Fruit fly (Drosophila melanogaster) whole organism, embryonic: ENCODE data around the gene RhoGEF4.
A peak's percentile ranks its signal among the peaks of the same experiment; 100 is the strongest.

ENCODE experiments used
- BEAF-32 ChIP-seq: fragments of 200-800 bp; sonication (Bioruptor generic); optimal IDR thresholded peaks from 3 replicates; lab custom pipeline; 2017; ENCODE audit warnings: missing biosample characterization, missing genetic modification characterization, mild to moderate bottlenecking, moderate library complexity, missing genetic modification reagents
- Bgb ChIP-seq: fragments of 200-800 bp; sonication (Bioruptor generic); IDR thresholded peaks from 2 replicates; pipeline ENCODE4 v1.3.6; 2022; ENCODE audit warnings: missing biosample characterization, missing genetic modification characterization; ENCODE audit not compliant: partially characterized antibody
- BtbVII ChIP-seq: fragments of 200-800 bp; sonication (Bioruptor generic); optimal IDR thresholded peaks from 3 replicates; lab custom pipeline; 2017; ENCODE audit warnings: missing biosample characterization, mild to moderate bottlenecking, missing genetic modification characterization
- CG10267 ChIP-seq: fragments of 200-800 bp; sonication (Bioruptor generic); optimal IDR thresholded peaks from 2 replicates; lab custom pipeline; 2018; ENCODE audit warnings: missing biosample characterization, mild to moderate bottlenecking, missing genetic modification characterization, moderate library complexity
- CG10543 ChIP-seq: fragments of 200-800 bp; sonication (Bioruptor generic); optimal IDR thresholded peaks from 3 replicates; lab custom pipeline; 2017; ENCODE audit warnings: missing biosample characterization, mild to moderate bottlenecking, missing genetic modification characterization, moderate library complexity
- CG11560 ChIP-seq: fragments of 200-800 bp; sonication (Bioruptor generic); IDR thresholded peaks from 3 replicates; pipeline ENCODE4 v1.3.6; 2022; ENCODE audit warnings: missing biosample characterization, missing genetic modification characterization
- CG11695 ChIP-seq: fragments of 200-800 bp; sonication (Bioruptor generic); IDR thresholded peaks from 3 replicates; pipeline ENCODE4 v1.3.6; 2022; ENCODE audit warnings: missing biosample characterization, missing genetic modification characterization
- CG12299 ChIP-seq: fragments of 200-800 bp; sonication (Bioruptor generic); optimal IDR thresholded peaks from 2 replicates; lab custom pipeline; 2018; ENCODE audit warnings: missing biosample characterization, mild to moderate bottlenecking, missing genetic modification characterization
- CG12659 ChIP-seq: fragments of 200-800 bp; sonication (Bioruptor generic); optimal IDR thresholded peaks from 3 replicates; lab custom pipeline; 2017; ENCODE audit warnings: mild to moderate bottlenecking, missing biosample characterization, missing genetic modification reagents, missing genetic modification characterization
- CG16813 ChIP-seq: fragments of 200-800 bp; sonication (Bioruptor generic); IDR thresholded peaks from 3 replicates; pipeline ENCODE4 v1.3.6; 2022; ENCODE audit warnings: missing biosample characterization, missing genetic modification characterization; ENCODE audit not compliant: partially characterized antibody
- CG18476 ChIP-seq: fragments of 200-800 bp; sonication (Bioruptor generic); optimal IDR thresholded peaks from 2 replicates; lab custom pipeline; 2016; ENCODE audit warnings: missing biosample characterization, mild to moderate bottlenecking, missing genetic modification characterization
- CG18599 ChIP-seq: fragments of 200-800 bp; sonication (Bioruptor generic); optimal IDR thresholded peaks from 3 replicates; lab custom pipeline; 2017; ENCODE audit warnings: missing biosample characterization, missing genetic modification characterization, mild to moderate bottlenecking, moderate library complexity, missing genetic modification reagents
- CG18764 ChIP-seq: fragments of 200-800 bp; sonication (Bioruptor generic); optimal IDR thresholded peaks from 3 replicates; lab custom pipeline; 2016; ENCODE audit warnings: missing biosample characterization, missing genetic modification characterization
- CG34224 ChIP-seq: fragments of 200-800 bp; sonication (Bioruptor generic); IDR thresholded peaks from 3 replicates; pipeline ENCODE4 v1.3.6; 2022; ENCODE audit warnings: missing biosample characterization, missing genetic modification characterization; ENCODE audit not compliant: partially characterized antibody
- CG4404 ChIP-seq: fragments of 200-800 bp; sonication (Bioruptor generic); IDR thresholded peaks from 2 replicates; pipeline ENCODE4 v1.3.6; 2022; ENCODE audit warnings: missing biosample characterization, missing genetic modification characterization
- CG4617 ChIP-seq: fragments of 200-800 bp; sonication (Bioruptor generic); optimal IDR thresholded peaks from 3 replicates; lab custom pipeline; 2016; ENCODE audit warnings: missing biosample characterization, missing genetic modification characterization, borderline replicate concordance
- CG6765 ChIP-seq: fragments of 200-800 bp; sonication (Bioruptor generic); optimal IDR thresholded peaks from 3 replicates; lab custom pipeline; 2017; ENCODE audit warnings: missing biosample characterization, mild to moderate bottlenecking, missing genetic modification characterization
- CG6813 ChIP-seq: fragments of 200-800 bp; sonication (Bioruptor generic); optimal IDR thresholded peaks from 2 replicates; lab custom pipeline; 2017; ENCODE audit warnings: missing biosample characterization, missing genetic modification characterization, mild to moderate bottlenecking, moderate library complexity, missing genetic modification reagents
- CG7556 ChIP-seq: fragments of 200-800 bp; sonication (Bioruptor generic); optimal IDR thresholded peaks from 2 replicates; lab custom pipeline; 2017; ENCODE audit warnings: missing biosample characterization, mild to moderate bottlenecking, missing genetic modification characterization
- CG7928 ChIP-seq: fragments of 200-800 bp; sonication (Bioruptor generic); optimal IDR thresholded peaks from 2 replicates; lab custom pipeline; 2017; ENCODE audit warnings: missing biosample characterization, mild to moderate bottlenecking, missing genetic modification characterization
- CG8359 ChIP-seq: fragments of 200-800 bp; sonication (Bioruptor generic); optimal IDR thresholded peaks from 2 replicates; lab custom pipeline; 2017; ENCODE audit warnings: missing biosample characterization, mild to moderate bottlenecking, missing genetic modification characterization, borderline replicate concordance
- CG8924 ChIP-seq: fragments of 200-800 bp; optimal IDR thresholded peaks from 3 replicates; lab custom pipeline; 2019; ENCODE audit warnings: missing biosample characterization, mild to moderate bottlenecking, missing genetic modification characterization, moderate library complexity
- HLH4C ChIP-seq: fragments of 200-800 bp; sonication (Bioruptor generic); IDR thresholded peaks from 3 replicates; pipeline ENCODE4 v1.3.6; 2022; ENCODE audit warnings: missing biosample characterization, missing genetic modification characterization; ENCODE audit not compliant: partially characterized antibody
- Lhr ChIP-seq: fragments of 200-800 bp; sonication (Bioruptor generic); optimal IDR thresholded peaks from 3 replicates; lab custom pipeline; 2017; ENCODE audit warnings: mild to moderate bottlenecking, missing biosample characterization, missing genetic modification reagents, missing genetic modification characterization
- MESR4 ChIP-seq: fragments of 200-800 bp; sonication (Bioruptor generic); optimal IDR thresholded peaks from 2 replicates; lab custom pipeline; 2018; ENCODE audit warnings: missing biosample characterization, mild to moderate bottlenecking, missing genetic modification characterization, moderate library complexity
- Mes4 ChIP-seq: fragments of 200-800 bp; sonication (Bioruptor generic); optimal IDR thresholded peaks from 2 replicates; lab custom pipeline; 2016; ENCODE audit warnings: missing biosample characterization, missing genetic modification characterization
- Myb ChIP-seq: fragments of 200-800 bp; sonication (Bioruptor generic); optimal IDR thresholded peaks from 2 replicates; lab custom pipeline; 2016; ENCODE audit warnings: missing biosample characterization, missing genetic modification characterization
- NfI ChIP-seq: fragments of 200-800 bp; sonication (Bioruptor generic); optimal IDR thresholded peaks from 3 replicates; lab custom pipeline; 2018; ENCODE audit warnings: missing biosample characterization, mild to moderate bottlenecking, missing genetic modification characterization, moderate library complexity
- Six4 ChIP-seq: fragments of 200-800 bp; sonication (Bioruptor generic); optimal IDR thresholded peaks from 2 replicates; lab custom pipeline; 2016; ENCODE audit warnings: missing biosample characterization, missing genetic modification characterization
- Sry-δ ChIP-seq: fragments of 200-800 bp; sonication (Bioruptor generic); optimal IDR thresholded peaks from 2 replicates; lab custom pipeline; 2016; ENCODE audit warnings: missing biosample characterization, missing genetic modification characterization
- Xrp1 ChIP-seq: fragments of 200-800 bp; sonication (Bioruptor generic); IDR thresholded peaks from 2 replicates; pipeline ENCODE4 v1.3.6; 2022; ENCODE audit warnings: missing biosample characterization, missing genetic modification characterization
- ara ChIP-seq: fragments of 200-800 bp; sonication (Bioruptor generic); IDR thresholded peaks from 2 replicates; pipeline ENCODE4 v1.3.6; 2022; ENCODE audit warnings: missing biosample characterization, missing genetic modification characterization
- crc ChIP-seq: fragments of 200-800 bp; sonication (Bioruptor generic); optimal IDR thresholded peaks from 2 replicates; lab custom pipeline; 2016; ENCODE audit warnings: missing biosample characterization, missing genetic modification characterization
- en ChIP-seq: fragments of 200-800 bp; sonication (Bioruptor generic); optimal IDR thresholded peaks from 2 replicates; lab custom pipeline; 2016; ENCODE audit warnings: missing biosample characterization, missing genetic modification characterization
- eve ChIP-seq, 2 experiments: fragments of >200 bp; optimal IDR thresholded peaks; 2 replicates each; lab custom pipeline; 2017; ENCODE audit warnings: missing biosample characterization in 2 of 2, missing genetic modification characterization in 2 of 2
- gro ChIP-seq: fragments of 200-800 bp; sonication (Bioruptor generic); optimal IDR thresholded peaks from 2 replicates; lab custom pipeline; 2016; ENCODE audit warnings: missing biosample characterization, missing genetic modification characterization
- kay ChIP-seq: fragments of 200-800 bp; sonication (Bioruptor generic); optimal IDR thresholded peaks from 2 replicates; lab custom pipeline; 2016; ENCODE audit warnings: missing biosample characterization, missing genetic modification characterization
- onecut ChIP-seq: fragments of 200-800 bp; sonication (Bioruptor generic); IDR thresholded peaks from 2 replicates; pipeline ENCODE4 v1.3.6; 2022; ENCODE audit warnings: missing biosample characterization, missing genetic modification characterization
- otp ChIP-seq: fragments of 200-800 bp; sonication (Bioruptor generic); IDR thresholded peaks from 3 replicates; pipeline ENCODE4, ENCODE4 v1.3.6; 2022; ENCODE audit warnings: missing biosample characterization, missing genetic modification characterization
- pan ChIP-seq, 4 experiments: fragments of >200 bp in 3 of 4; fragments of 200-800 bp in 1 of 4; sonication (Bioruptor generic) in 1 of 4; optimal IDR thresholded peaks in 3 of 4; IDR thresholded peaks in 1 of 4; 2 replicates each; pipeline versions ENCODE4 v1.3.6 to Lab custom; 2017 to 2022; ENCODE audit warnings: missing biosample characterization in 2 of 4, missing genetic modification characterization in 2 of 4, mixed read lengths in 1 of 4
- repo ChIP-seq: fragments of 200-800 bp; sonication (Bioruptor generic); optimal IDR thresholded peaks from 2 replicates; lab custom pipeline; 2016; ENCODE audit warnings: missing biosample characterization, missing genetic modification characterization
- sens ChIP-seq: fragments of 200-800 bp; sonication (Bioruptor generic); peaks from one replicate; lab custom pipeline; 2016; ENCODE audit warnings: missing biosample characterization, missing genetic modification characterization
- slbo ChIP-seq: fragments of 200-800 bp; sonication (Bioruptor generic); IDR thresholded peaks from 2 replicates; pipeline ENCODE4 v1.3.6; 2022; ENCODE audit warnings: missing biosample characterization, missing genetic modification characterization
- sna ChIP-seq: fragments of 200-800 bp; sonication (Bioruptor generic); IDR thresholded peaks from 2 replicates; pipeline ENCODE4 v1.3.6; 2022; ENCODE audit warnings: missing biosample characterization, missing genetic modification characterization; ENCODE audit not compliant: partially characterized antibody
- stwl ChIP-seq: fragments of 200-800 bp; sonication (Bioruptor generic); optimal IDR thresholded peaks from 3 replicates; lab custom pipeline; 2018; ENCODE audit warnings: missing biosample characterization, mild to moderate bottlenecking, missing genetic modification characterization, moderate library complexity
- ttk ChIP-seq: fragments of 200-800 bp; sonication (Bioruptor generic); IDR thresholded peaks from 2 replicates; pipeline ENCODE4 v2.1.2; 2022; ENCODE audit warnings: missing biosample characterization, missing genetic modification characterization
- wdn ChIP-seq: fragments of 200-800 bp; sonication (Bioruptor generic); IDR thresholded peaks from 2 replicates; pipeline ENCODE4 v1.3.6; 2022; ENCODE audit warnings: missing biosample characterization, missing genetic modification characterization
- wek ChIP-seq: fragments of 200-800 bp; sonication (Bioruptor generic); optimal IDR thresholded peaks from 3 replicates; lab custom pipeline; 2018; ENCODE audit warnings: missing biosample characterization, mild to moderate bottlenecking, missing genetic modification characterization, moderate library complexity
- zen ChIP-seq: fragments of 200-800 bp; sonication (Bioruptor generic); optimal IDR thresholded peaks from 3 replicates; lab custom pipeline; 2018; ENCODE audit warnings: missing biosample characterization, mild to moderate bottlenecking, missing genetic modification characterization, moderate library complexity
- zfh1 ChIP-seq: fragments of 200-800 bp; sonication (Bioruptor generic); IDR thresholded peaks from 3 replicates; pipeline ENCODE4 v1.3.6; 2022; ENCODE audit warnings: missing biosample characterization, missing genetic modification characterization

Gene RhoGEF4

dm6 chr3L:7334990-7335389 is 11.8 kb upstream of the RhoGEF4 start, which contains the start of the genes wrm1 and wrm2 (continued):
- TF ChIP-seq Bgb (GFP tag; lab: Robert Waterston, UW) (peak; percentile 70), CG6765 (GFP tag; lab: Kevin White, UChicago) (no peak), en (GFP tag; lab: Kevin White, UChicago) (no peak), CG7928 (GFP tag; lab: Kevin White, UChicago) (no peak), otp (GFP tag; lab: Robert Waterston, UW) (no peak), BtbVII (GFP tag; lab: Kevin White, UChicago) (no peak), zfh1 (GFP tag; lab: Robert Waterston, UW) (no peak), CG11695 (no peak), CG16813 (peak; percentile 57; the same call in 2 of the 3 replicates), CG34224 (GFP tag; lab: Robert Waterston, UW) (peak; percentile 46; the same call in 1 of the 3 replicates), ara (GFP tag; lab: Robert Waterston, UW) (no peak), CG10543 (GFP tag; lab: Kevin White, UChicago) (no peak), CG18476 (GFP tag; lab: Kevin White, UChicago) (no peak), CG10267 (peak; percentile 47), gro (GFP tag; lab: Kevin White, UChicago) (no peak), Six4 (GFP tag; lab: Kevin White, UChicago) (no peak), Lhr (peak; percentile 46), CG8924 (peak; percentile 66), NfI (GFP tag; lab: Kevin White, UChicago) (no peak), sens (GFP tag; lab: Kevin White, UChicago) (no peak), Myb (GFP tag; lab: Kevin White, UChicago) (peak; percentile 28), HLH4C (peak; percentile 53; the same call in 2 of the 3 replicates), eve (GFP tag; optimal IDR thresholded peaks at IDR 0.05; lab: Kevin White, UChicago) (no peak), zen (peak; percentile 6), CG4404 (no peak), Xrp1 (GFP tag; lab: Robert Waterston, UW) (0 out of 2 replicates have a peak, but pooled peaks have one; percentile 5), stwl (tag; lab: Kevin White, UChicago) (peak; percentile 76), slbo (no peak), CG18599 (GFP tag; lab: Kevin White, UChicago) (no peak), kay (GFP tag; lab: Kevin White, UChicago) (no peak), CG8359 (GFP tag; lab: Kevin White, UChicago) (no peak), wek (GFP tag; lab: Kevin White, UChicago) (no peak), Sry-δ (peak; percentile 90), CG7556 (GFP tag; lab: Kevin White, UChicago) (no peak), crc (no peak), CG6813 (GFP tag; lab: Kevin White, UChicago) (no peak), CG12659 (GFP tag; lab: Kevin White, UChicago) (peak; percentile 4), CG12299 (tag; lab: Kevin White, UChicago) (no peak), Mes4 (GFP tag; lab: Kevin White, UChicago) (no peak), pan (optimal IDR thresholded peaks at IDR 0.05; lab: Kevin White, UChicago) (no peak), pan (GFP tag; optimal IDR thresholded peaks at IDR 0.05 in 1 of 2, IDR thresholded peaks at IDR 0.05 in 1 of 2) (no peak), sna (GFP tag; lab: Robert Waterston, UW) (no peak; the same call in 1 of the 2 replicates), repo (no peak), ttk (no peak), CG18764 (no peak), wdn (GFP tag; lab: Robert Waterston, UW) (no peak), onecut (GFP tag; lab: Robert Waterston, UW) (no peak), BEAF-32 (GFP tag; lab: Kevin White, UChicago) (peak; percentile 74), CG11560 (no peak), MESR4 (GFP tag; lab: Kevin White, UChicago) (peak; percentile 98), CG4617 (GFP tag; lab: Kevin White, UChicago) (peak; percentile 62)
